Worm (Caenorhabditis elegans): ENCODE data around the gene acc-4.

DNA sequence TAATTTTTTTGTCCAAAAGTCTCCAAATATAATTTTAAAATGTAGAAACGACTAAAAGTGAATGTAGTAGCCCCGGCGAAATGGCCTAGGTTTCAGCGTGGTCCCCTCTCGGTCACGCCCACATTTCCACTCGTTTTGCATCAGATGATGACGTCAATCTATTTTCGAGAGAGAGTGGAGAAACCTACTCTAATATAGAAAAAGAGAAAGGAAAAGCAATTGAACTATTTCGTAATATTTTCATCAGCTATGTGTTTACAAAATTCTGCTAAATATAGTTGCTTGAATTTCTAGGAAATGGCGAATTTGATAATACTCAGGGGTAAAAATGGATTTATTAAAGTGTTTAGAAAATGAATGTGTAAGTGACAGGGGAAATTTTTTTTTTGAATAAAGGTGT, 28.1 kb downstream of the acc-4 start:
- TF ChIP-seq nhr-77 (tag; optimal IDR thresholded peaks at IDR 0.05) (no peak), zag-1 (tag; optimal IDR thresholded peaks at IDR 0.05) (no peak), ztf-7 (tag; optimal IDR thresholded peaks at IDR 0.05) (peak; percentile 83), lin-13 (GFP tag; optimal IDR thresholded peaks at IDR 0.05) (no peak)
